Worm (Caenorhabditis elegans): ENCODE data around the gene ZK970.8.

ZK970.8 gene

DNA sequence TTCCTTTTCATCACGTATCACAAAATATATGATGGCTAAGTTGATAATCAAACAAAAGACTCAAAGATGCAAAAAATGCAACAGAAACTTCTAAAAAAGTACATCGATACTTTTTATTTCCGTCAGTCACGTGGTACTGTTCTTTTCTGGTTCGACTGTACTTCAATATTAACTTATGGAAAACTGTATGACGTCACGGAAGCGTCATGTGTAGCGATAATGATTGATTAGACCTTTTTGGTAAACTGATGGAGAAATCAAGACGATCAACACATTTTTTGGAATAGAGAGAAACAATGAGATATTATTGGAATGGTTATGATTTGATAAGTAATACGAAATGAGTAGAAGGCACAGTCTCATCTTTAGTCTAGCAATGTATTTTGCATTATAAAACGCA lies 15.2 kb upstream of the ZK970.8 start (continued):
- TF ChIP-seq mep-1 (tag; optimal IDR thresholded peaks at IDR 0.05) (no peak), ceh-44 (GFP tag; IDR thresholded peaks at IDR 0.05) (no peak), ztf-7 (tag; optimal IDR thresholded peaks at IDR 0.05) (no peak), fkh-10 (GFP tag; optimal IDR thresholded peaks at IDR 0.05) (no peak), daf-8 (GFP tag; IDR thresholded peaks at IDR 0.05) (no peak), ceh-20 (GFP tag; IDR thresholded peaks at IDR 0.05) (peak; percentile 34; the same call in 1 of the 2 replicates)

DNA sequence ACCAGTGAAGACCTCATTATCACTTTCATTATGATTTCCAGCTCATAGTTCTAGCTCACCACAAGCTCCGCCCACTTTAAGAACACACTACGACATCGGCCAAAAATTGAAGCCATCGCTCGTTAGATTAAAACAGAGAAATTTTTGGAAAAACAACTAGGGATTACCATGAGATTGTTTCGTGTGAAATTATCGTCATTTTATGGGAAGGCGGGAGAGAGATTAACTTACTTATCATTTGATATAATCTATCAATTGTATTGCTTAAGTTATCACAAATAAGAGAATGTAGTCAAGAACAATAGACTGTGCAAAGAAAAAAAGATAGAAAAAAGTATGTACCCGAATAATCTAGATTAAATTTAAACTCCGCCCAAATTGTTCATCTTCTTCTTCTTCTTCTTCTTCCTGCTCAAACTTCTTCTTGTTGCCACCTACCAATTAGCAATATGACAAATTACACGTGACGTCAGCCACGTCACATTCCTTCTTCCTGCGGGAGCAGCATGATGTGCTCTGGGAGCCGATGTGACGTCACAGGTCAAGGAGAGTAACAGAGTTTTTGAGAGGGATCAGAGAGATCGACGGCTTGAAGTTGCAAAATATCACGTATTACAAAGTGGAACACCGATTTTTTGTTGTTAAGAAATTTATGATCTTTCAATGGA lies 9.2 kb upstream of the ZK970.8 start, which contains the start of gene nep-26:
nep-26 (minus strand) TSS at position 51 of the 668 bp plus-strand sequence.
- TF ChIP-seq ceh-20 (GFP tag; IDR thresholded peaks at IDR 0.05), result peak; percentile 37; the same call in 1 of the 2 replicates
- TF ChIP-seq daf-8 (GFP tag; IDR thresholded peaks at IDR 0.05), result no peak
- no peak for TF ChIP-seq T20F7.1 (GFP tag; optimal IDR thresholded peaks at IDR 0.05)
- no peak for TF ChIP-seq saeg-2 (GFP tag; IDR thresholded peaks at IDR 0.05)
- TF ChIP-seq unc-39 (tag; optimal IDR thresholded peaks at IDR 0.05), result no peak
- no peak for TF ChIP-seq dmd-9 (GFP tag; IDR thresholded peaks at IDR 0.05)
- TF ChIP-seq hmg-1.1 (GFP tag; IDR thresholded peaks at IDR 0.05), result no peak
- TF ChIP-seq egl-27 (tag; optimal IDR thresholded peaks at IDR 0.05), result no peak
- peak; percentile 14 to 94 for TF ChIP-seq hif-1 (tag; optimal IDR thresholded peaks at IDR 0.05)
- no peak for TF ChIP-seq nhr-25 (tag; optimal IDR thresholded peaks at IDR 0.05; ENCODE audit: borderline replicate concordance, insufficient read depth)
- TF ChIP-seq T26A8.4 (GFP tag; IDR thresholded peaks at IDR 0.05), result no peak
- no peak for TF ChIP-seq mdt-29 (GFP tag; IDR thresholded peaks at IDR 0.05)
- TF ChIP-seq hlh-11 (tag; optimal IDR thresholded peaks at IDR 0.05), result peak; percentile 41
- TF ChIP-seq lin-1 (GFP tag; IDR thresholded peaks at IDR 0.05), result no peak
- no peak for TF ChIP-seq lir-3 (tag; optimal IDR thresholded peaks at IDR 0.05)
- TF ChIP-seq nhr-11 (tag; optimal IDR thresholded peaks at IDR 0.05), result peak; percentile 74
- no peak for TF ChIP-seq dmd-8 (GFP tag; IDR thresholded peaks at IDR 0.05)
- TF ChIP-seq daf-16 (GFP tag; optimal IDR thresholded peaks at IDR 0.05), result peak in 1 of 2 experiments; percentile 89
- TF ChIP-seq daf-16 (tag; optimal IDR thresholded peaks at IDR 0.05), result no peak
- TF ChIP-seq zip-2 (tag; optimal IDR thresholded peaks at IDR 0.05), result no peak
- peak; percentile 64 for TF ChIP-seq hlh-30 (tag; optimal IDR thresholded peaks at IDR 0.05; ENCODE audit: insufficient read depth)
- no peak for TF ChIP-seq nhr-77 (tag; optimal IDR thresholded peaks at IDR 0.05)
- no peak for TF ChIP-seq ZK546.5 (tag; optimal IDR thresholded peaks at IDR 0.05)
- TF ChIP-seq nhr-76 (tag; optimal IDR thresholded peaks at IDR 0.05), result no peak
- no peak for TF ChIP-seq ceh-32 (tag; optimal IDR thresholded peaks at IDR 0.05; ENCODE audit: poor library complexity)
- no peak for TF ChIP-seq Y48G9A.11 (GFP tag; IDR thresholded peaks at IDR 0.05)
- TF ChIP-seq ztf-7 (tag; optimal IDR thresholded peaks at IDR 0.05), result no peak
- TF ChIP-seq lsy-2 (tag; optimal IDR thresholded peaks at IDR 0.05), result peak in 1 of 2 experiments; percentile 22

ce11 chrII:10300954-10301353 lies 8.5 kb upstream of the ZK970.8 start, which contains the start of gene mdt-22:
Gene mdt-22 (plus strand): TSS chrII:10301216.
- TF ChIP-seq snpc-1.2 (GFP tag; IDR thresholded peaks at IDR 0.05), result peak; percentile 29; the same call in 1 of the 2 replicates
- TF ChIP-seq ZK337.2 (GFP tag; IDR thresholded peaks at IDR 0.05), result 0 out of 2 replicates have a peak, but pooled peaks have one; percentile 46
- no peak for TF ChIP-seq ceh-28 (tag; optimal IDR thresholded peaks at IDR 0.05)
- TF ChIP-seq arid-1 (GFP tag; conservative IDR thresholded peaks at IDR 0.05), result peak; percentile 78; the same call in 1 of the 2 replicates
- peak in 1 of 2 experiments; percentile 45 for TF ChIP-seq daf-16 (GFP tag; optimal IDR thresholded peaks at IDR 0.05)
- TF ChIP-seq daf-16 (tag; optimal IDR thresholded peaks at IDR 0.05), result peak; percentile 45
- TF ChIP-seq F49E8.2 (tag; optimal IDR thresholded peaks at IDR 0.05; ENCODE audit: borderline replicate concordance), result peak; percentile 4
- TF ChIP-seq unc-62 (GFP tag; optimal IDR thresholded peaks at IDR 0.05 in 1 of 2), result no peak
- TF ChIP-seq unc-62 (tag; optimal IDR thresholded peaks at IDR 0.05), result no peak
- TF ChIP-seq hlh-30 (tag; optimal IDR thresholded peaks at IDR 0.05; ENCODE audit: insufficient read depth), result peak; percentile 43
- TF ChIP-seq attf-4 (tag; optimal IDR thresholded peaks at IDR 0.05), result no peak
- peak; percentile 63; the same call in 1 of the 2 replicates for TF ChIP-seq pha-4 (GFP tag; IDR thresholded peaks at IDR 0.05)
- no peak for TF ChIP-seq pha-4 (tag; optimal IDR thresholded peaks at IDR 0.05)
- 0 out of 2 replicates have a peak, but pooled peaks have one; percentile 57 for TF ChIP-seq nhr-42 (GFP tag; IDR thresholded peaks at IDR 0.05)
- TF ChIP-seq snpc-4 (tag; optimal IDR thresholded peaks at IDR 0.05), result no peak
- no peak for TF ChIP-seq R02D3.7 (tag; optimal IDR thresholded peaks at IDR 0.05)
- TF ChIP-seq zfp-3 (GFP tag; conservative IDR thresholded peaks at IDR 0.05), result 0 out of 2 replicates have a peak, but pooled peaks have one; percentile 56
- TF ChIP-seq nhr-25 (tag; optimal IDR thresholded peaks at IDR 0.05; ENCODE audit: borderline replicate concordance, insufficient read depth), result peak; percentile 27
- peak; percentile 95 for TF ChIP-seq dpl-1 (GFP tag; optimal IDR thresholded peaks at IDR 0.05)
- TF ChIP-seq nhr-6 (tag; optimal IDR thresholded peaks at IDR 0.05), result peak; percentile 28
- peak; percentile 59; the same call in 1 of the 2 replicates for TF ChIP-seq ctbp-1 (GFP tag; IDR thresholded peaks at IDR 0.05)

Measured in whole organism, L4 larva.